Worm (Caenorhabditis elegans): Measurements from ENCODE around the gene W04E12.3.

The W04E12.3 gene

DNA sequence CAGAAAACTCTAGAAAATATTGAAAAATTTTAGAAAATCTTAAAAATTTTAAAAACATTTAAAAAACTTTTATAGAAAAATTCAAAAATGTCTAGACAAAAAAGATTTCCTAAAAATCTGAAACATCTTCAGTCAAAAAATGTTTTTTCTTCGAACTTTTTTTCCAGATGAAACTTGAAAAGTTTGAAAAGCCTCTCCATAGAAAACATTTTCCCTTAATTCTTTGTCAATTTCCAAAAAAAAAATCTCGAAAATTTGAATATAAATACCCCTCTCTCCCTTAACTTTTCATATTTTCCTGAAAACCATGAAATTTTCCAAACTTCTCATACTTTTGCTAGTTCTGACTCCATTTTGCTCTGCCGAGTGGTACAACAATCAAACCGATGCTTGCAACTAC, 13.0 kb upstream of the W04E12.3 start, which contains the start of gene Y116F11A.3:
Y116F11A.3 (plus strand) TSS at position 301 of the 400 bp plus-strand sequence.
- TF ChIP-seq W03F9.2 (tag; optimal IDR thresholded peaks at IDR 0.05): no peak
- TF ChIP-seq dao-5 (tag; optimal IDR thresholded peaks at IDR 0.05): no peak
- TF ChIP-seq him-1 (tag; optimal IDR thresholded peaks at IDR 0.05): no peak

- TF ChIP-seq dao-5 (tag; optimal IDR thresholded peaks at IDR 0.05): no peak
- no peak for TF ChIP-seq him-1 (tag; optimal IDR thresholded peaks at IDR 0.05)
- TF ChIP-seq W03F9.2 (tag; optimal IDR thresholded peaks at IDR 0.05): no peak
Measured at ce11 chrV:19730280-19730679, 11.5 kb upstream of the W04E12.3 start, which contains the start of gene Y116F11A.1. Gene Y116F11A.1 (plus strand): TSS chrV:19730580.

DNA sequence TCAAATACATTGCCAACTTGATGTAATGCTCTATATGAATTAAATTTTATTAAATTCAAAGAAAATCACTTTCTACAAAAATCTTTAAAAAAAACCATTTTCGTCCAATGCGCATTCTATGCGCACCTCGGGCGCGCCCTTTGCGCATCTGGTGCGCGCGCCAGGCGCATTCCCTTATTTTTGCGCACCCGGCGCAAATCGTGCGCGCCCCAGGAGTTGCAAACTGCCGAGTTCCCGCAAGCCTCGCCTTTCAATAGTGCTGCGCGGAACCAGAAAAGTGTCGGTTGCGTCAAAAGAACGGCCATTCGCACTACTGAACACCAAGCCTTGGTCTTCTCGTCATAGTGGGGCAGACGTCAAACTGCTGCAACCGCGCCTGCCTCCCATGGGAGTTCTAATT, 8.0 kb upstream of the W04E12.3 start:
- TF ChIP-seq dao-5 (tag; optimal IDR thresholded peaks at IDR 0.05) (no peak), him-1 (tag; optimal IDR thresholded peaks at IDR 0.05) (no peak), W03F9.2 (tag; optimal IDR thresholded peaks at IDR 0.05) (no peak)

DNA sequence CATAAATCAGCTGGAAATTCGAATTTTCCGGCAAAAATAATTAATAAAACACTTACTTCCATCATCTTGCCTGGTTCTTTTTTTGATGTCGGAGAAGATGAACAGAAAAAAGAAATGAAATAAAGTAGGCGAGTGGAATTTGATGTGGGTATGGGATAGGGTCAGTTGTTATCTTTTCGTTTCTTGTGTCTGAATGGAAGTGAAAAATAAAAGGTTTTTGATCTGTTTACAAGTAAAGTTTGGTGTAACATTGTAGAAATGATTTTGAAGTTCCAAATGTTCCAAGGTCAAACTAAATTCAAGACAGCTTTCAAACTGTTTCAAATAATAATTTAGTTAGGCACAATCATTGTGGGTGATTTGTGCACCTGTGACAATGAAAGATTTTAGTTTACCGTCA, 4.3 kb upstream of the W04E12.3 start, which contains the start of gene W04E12.7:
W04E12.7 (minus strand) TSS at position 101 of the 400 bp plus-strand sequence.
- no peak for TF ChIP-seq W03F9.2 (tag; optimal IDR thresholded peaks at IDR 0.05)
- TF ChIP-seq dao-5 (tag; optimal IDR thresholded peaks at IDR 0.05): no peak
- no peak for TF ChIP-seq him-1 (tag; optimal IDR thresholded peaks at IDR 0.05)

ce11 chrV:19738117-19738516, 3.6 kb upstream of the W04E12.3 start, which contains the start of gene fbxa-131:
Gene fbxa-131 (plus strand): TSS chrV:19738417.
- TF ChIP-seq W03F9.2 (tag; optimal IDR thresholded peaks at IDR 0.05): no peak
- TF ChIP-seq him-1 (tag; optimal IDR thresholded peaks at IDR 0.05): no peak
- no peak for TF ChIP-seq dao-5 (tag; optimal IDR thresholded peaks at IDR 0.05)

DNA sequence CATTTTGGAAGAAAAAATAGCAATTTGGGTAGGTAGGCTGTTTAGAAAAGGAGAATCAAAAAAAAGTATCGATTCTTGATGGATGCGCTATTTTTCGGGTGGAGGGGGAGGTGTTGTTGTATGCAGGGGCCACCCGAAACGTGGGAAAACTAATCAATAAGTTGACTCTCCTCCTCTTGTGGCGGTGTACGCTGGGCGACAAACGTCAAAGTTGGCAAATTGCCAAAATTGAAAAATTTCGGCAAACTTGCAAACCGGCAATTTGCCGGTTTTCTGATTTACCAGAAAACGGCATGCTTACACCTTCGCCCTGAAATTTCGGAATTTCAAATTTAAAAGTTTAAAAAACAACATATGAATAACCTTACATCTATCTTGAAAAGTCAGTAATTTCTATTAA, 717 bp upstream of the W04E12.3 start, which contains the start of gene W04E12.2:
W04E12.2 (minus strand) TSS at position 101 of the 400 bp plus-strand sequence.
- TF ChIP-seq him-1 (tag; optimal IDR thresholded peaks at IDR 0.05) (no peak), W03F9.2 (tag; optimal IDR thresholded peaks at IDR 0.05) (no peak), dao-5 (tag; optimal IDR thresholded peaks at IDR 0.05) (no peak)

DNA sequence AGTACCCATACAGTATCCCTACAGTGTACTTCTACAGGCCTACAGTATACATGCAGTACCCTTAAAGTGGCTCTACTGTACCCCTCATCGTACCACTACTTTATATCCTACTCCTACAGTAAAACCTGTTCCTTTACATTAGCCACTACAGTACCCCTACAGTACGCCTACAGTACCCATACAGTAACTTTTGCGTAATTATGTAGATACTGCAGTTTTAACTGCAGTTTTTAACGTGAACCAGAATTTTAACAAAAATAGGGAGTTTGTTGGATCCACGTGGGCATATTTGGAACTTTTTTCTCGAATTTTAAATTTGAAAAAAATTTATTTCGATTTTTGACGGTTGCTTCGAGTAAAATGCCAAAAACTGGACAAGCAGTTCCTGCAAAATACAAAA, 1.6 kb downstream of the W04E12.3 start, which contains the start of gene W04E12.4:
W04E12.4 (plus strand) TSS at position 301 of the 400 bp plus-strand sequence.
- TF ChIP-seq W03F9.2 (tag; optimal IDR thresholded peaks at IDR 0.05): no peak
- TF ChIP-seq dao-5 (tag; optimal IDR thresholded peaks at IDR 0.05): no peak
- no peak for TF ChIP-seq him-1 (tag; optimal IDR thresholded peaks at IDR 0.05)

- TF ChIP-seq W03F9.2 (tag; optimal IDR thresholded peaks at IDR 0.05): no peak
- no peak for TF ChIP-seq him-1 (tag; optimal IDR thresholded peaks at IDR 0.05)
- TF ChIP-seq dao-5 (tag; optimal IDR thresholded peaks at IDR 0.05): no peak
Measured at ce11 chrV:19743794-19744193, 2.0 kb downstream of the W04E12.3 start.

DNA sequence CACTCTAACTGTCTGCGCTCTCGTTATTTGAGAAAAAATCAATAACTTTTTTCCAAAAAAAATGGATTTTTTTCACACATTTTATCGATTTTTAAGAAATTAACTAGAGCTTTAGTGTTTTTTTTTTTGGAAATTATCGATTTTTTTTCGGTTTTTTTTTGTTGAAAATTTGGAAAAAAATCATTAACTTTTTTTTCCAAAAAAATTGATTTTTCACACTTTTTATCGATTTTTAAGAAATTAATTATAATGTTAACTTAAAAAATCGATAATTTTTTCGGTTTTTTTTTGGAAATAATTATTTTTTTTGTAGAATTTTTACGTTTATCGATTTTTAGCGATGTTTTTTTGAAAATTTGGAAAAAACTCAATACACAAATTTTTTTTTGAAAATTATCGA, 2.5 kb downstream of the W04E12.3 start:
- TF ChIP-seq dao-5 (tag; optimal IDR thresholded peaks at IDR 0.05) (no peak), him-1 (tag; optimal IDR thresholded peaks at IDR 0.05) (no peak), W03F9.2 (tag; optimal IDR thresholded peaks at IDR 0.05) (no peak)

ce11 chrV:19745852-19746251, 4.1 kb downstream of the W04E12.3 start, which contains the start of gene W04E12.5:
Gene W04E12.5 (plus strand): TSS chrV:19746152.
- TF ChIP-seq dao-5 (tag; optimal IDR thresholded peaks at IDR 0.05) (no peak), him-1 (tag; optimal IDR thresholded peaks at IDR 0.05) (no peak), W03F9.2 (tag; optimal IDR thresholded peaks at IDR 0.05) (no peak)

- no peak for TF ChIP-seq dao-5 (tag; optimal IDR thresholded peaks at IDR 0.05)
- no peak for TF ChIP-seq him-1 (tag; optimal IDR thresholded peaks at IDR 0.05)
- TF ChIP-seq W03F9.2 (tag; optimal IDR thresholded peaks at IDR 0.05): no peak
Measured at ce11 chrV:19747144-19747543, 5.4 kb downstream of the W04E12.3 start.

ce11 chrV:19751124-19751523, 9.4 kb downstream of the W04E12.3 start, which contains the start of gene clec-49:
Gene clec-49 (minus strand): TSS chrV:19751226.
- TF ChIP-seq him-1 (tag; optimal IDR thresholded peaks at IDR 0.05): no peak
- TF ChIP-seq W03F9.2 (tag; optimal IDR thresholded peaks at IDR 0.05): no peak
- no peak for TF ChIP-seq dao-5 (tag; optimal IDR thresholded peaks at IDR 0.05)

DNA sequence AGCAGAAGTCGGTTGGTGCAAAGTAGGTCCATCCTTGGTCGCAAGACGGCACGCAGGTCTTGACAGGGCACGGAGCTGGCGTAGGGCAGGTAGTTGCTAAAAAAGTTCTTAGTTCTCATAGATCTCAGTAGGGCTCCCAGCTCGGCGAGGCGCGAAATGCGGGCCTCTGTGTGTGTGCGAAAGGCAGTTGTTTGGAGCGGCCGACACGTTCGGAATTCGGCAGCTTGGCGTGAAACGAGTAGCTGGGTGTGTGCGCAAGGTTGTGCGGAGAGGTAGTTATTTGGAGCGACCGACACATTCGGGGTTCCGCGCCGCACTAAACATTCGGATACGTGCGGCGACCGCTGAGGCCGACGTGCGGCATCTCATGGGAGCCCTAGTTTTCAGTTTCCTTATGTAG, 11.1 kb downstream of the W04E12.3 start:
- TF ChIP-seq W03F9.2 (tag; optimal IDR thresholded peaks at IDR 0.05): no peak
- TF ChIP-seq dao-5 (tag; optimal IDR thresholded peaks at IDR 0.05): no peak
- TF ChIP-seq him-1 (tag; optimal IDR thresholded peaks at IDR 0.05): no peak

- TF ChIP-seq him-1 (tag; optimal IDR thresholded peaks at IDR 0.05): no peak
- TF ChIP-seq W03F9.2 (tag; optimal IDR thresholded peaks at IDR 0.05): no peak
- TF ChIP-seq dao-5 (tag; optimal IDR thresholded peaks at IDR 0.05): no peak
Measured at ce11 chrV:19754331-19754730, 12.6 kb downstream of the W04E12.3 start.

- TF ChIP-seq him-1 (tag; optimal IDR thresholded peaks at IDR 0.05) (no peak), dao-5 (tag; optimal IDR thresholded peaks at IDR 0.05) (no peak), W03F9.2 (tag; optimal IDR thresholded peaks at IDR 0.05) (no peak)
Measured at ce11 chrV:19755260-19755659, 13.5 kb downstream of the W04E12.3 start, which contains the start of gene clec-50. Gene clec-50 (minus strand): TSS chrV:19755368.

Measured in whole organism, L4/young adult.